Worm (Caenorhabditis elegans) whole organism, young adult: ENCODE results near the gene cyp-44A1.

ENCODE experiments used
- B0261.1 ChIP-seq: sonication (generic microtip); optimal IDR thresholded peaks from 2 replicates; lab custom pipeline; 2016; ENCODE audit warnings: mild to moderate bottlenecking, missing genetic modification characterization, moderate library complexity, missing compliant biosample characterization
- C06A6.2 ChIP-seq: fragments of 200-800 bp; sonication (Bioruptor generic); conservative IDR thresholded peaks from 2 replicates; pipeline ENCODE4 v1.3.6; 2022; ENCODE audit warnings: missing genetic modification characterization, missing compliant biosample characterization
- F23B12.7 ChIP-seq: sonication (generic microtip); optimal IDR thresholded peaks from 2 replicates; lab custom pipeline; 2017; ENCODE audit warnings: missing genetic modification characterization, mild to moderate bottlenecking, missing compliant biosample characterization, antibody characterized with exemption, moderate library complexity; ENCODE audit not compliant: insufficient read depth
- F33H1.4 ChIP-seq: fragments of 200-800 bp; sonication (Bioruptor generic); IDR thresholded peaks from 2 replicates; pipeline ENCODE4 v1.3.6; 2022; ENCODE audit warnings: missing genetic modification reagents, missing genetic modification characterization, missing compliant biosample characterization
- F39B2.1 ChIP-seq: fragments of 200-800 bp; sonication (Bioruptor generic); IDR thresholded peaks from 2 replicates; pipeline ENCODE4 v1.3.6; 2022; ENCODE audit warnings: missing genetic modification reagents, missing genetic modification characterization, missing compliant biosample characterization
- F49E8.2 ChIP-seq: sonication (generic microtip); optimal IDR thresholded peaks from 3 replicates; lab custom pipeline; 2017; ENCODE audit warnings: missing genetic modification characterization, mild to moderate bottlenecking, missing compliant biosample characterization, antibody characterized with exemption, moderate library complexity; ENCODE audit not compliant: insufficient read depth
- F52B5.7 ChIP-seq: sonication (generic microtip); optimal IDR thresholded peaks from 2 replicates; lab custom pipeline; 2016; ENCODE audit warnings: mild to moderate bottlenecking, missing genetic modification characterization, missing compliant biosample characterization
- K12H6.12 ChIP-seq: fragments of 200-800 bp; sonication (Bioruptor generic); optimal IDR thresholded peaks from 2 replicates; lab custom pipeline; 2018; ENCODE audit warnings: mild to moderate bottlenecking, missing genetic modification characterization, missing compliant biosample characterization
- T07F8.4 ChIP-seq: sonication (generic microtip); optimal IDR thresholded peaks from 2 replicates; lab custom pipeline; 2016; ENCODE audit warnings: mild to moderate bottlenecking, missing genetic modification characterization, moderate library complexity, missing compliant biosample characterization
- T26A5.8 ChIP-seq: sonication (generic microtip); optimal IDR thresholded peaks from 2 replicates; lab custom pipeline; 2016; ENCODE audit warnings: missing genetic modification characterization, missing compliant biosample characterization
- Y56A3A.18 ChIP-seq: fragments of 200-800 bp; sonication (Bioruptor generic); IDR thresholded peaks from 2 replicates; pipeline ENCODE4 v1.3.6; 2022; ENCODE audit warnings: missing genetic modification reagents, missing genetic modification characterization, missing compliant biosample characterization
- Y95B8A.8 ChIP-seq: fragments of 200-800 bp; sonication (Bioruptor generic); IDR thresholded peaks from 2 replicates; pipeline ENCODE4 v1.3.6; 2022; ENCODE audit warnings: missing genetic modification reagents, missing genetic modification characterization, missing compliant biosample characterization
- ZK185.1 ChIP-seq: sonication (generic microtip); optimal IDR thresholded peaks from 2 replicates; lab custom pipeline; 2016; ENCODE audit warnings: mild to moderate bottlenecking, missing genetic modification characterization, missing compliant biosample characterization; ENCODE audit not compliant: poor library complexity, severe bottlenecking
- aptf-2 ChIP-seq: fragments of 200-800 bp; sonication (Bioruptor generic); conservative IDR thresholded peaks from 2 replicates; pipeline ENCODE4 v1.3.6; 2022; ENCODE audit warnings: missing genetic modification reagents, missing genetic modification characterization, missing compliant biosample characterization
- athp-1 ChIP-seq: sonication (generic microtip); optimal IDR thresholded peaks from 2 replicates; lab custom pipeline; 2017; ENCODE audit warnings: mild to moderate bottlenecking, missing genetic modification characterization, missing compliant biosample characterization
- attf-3 ChIP-seq: fragments of 200-800 bp; sonication (Bioruptor generic); conservative IDR thresholded peaks from 2 replicates; pipeline ENCODE4 v1.3.6; 2022; ENCODE audit warnings: missing genetic modification reagents, missing genetic modification characterization, missing compliant biosample characterization
- attf-5 ChIP-seq: fragments of 200-800 bp; sonication (Bioruptor generic); optimal IDR thresholded peaks from 2 replicates; lab custom pipeline; 2018; ENCODE audit warnings: mild to moderate bottlenecking, missing genetic modification characterization, missing compliant biosample characterization
- attf-6 ChIP-seq: fragments of 200-800 bp; sonication (Bioruptor generic); IDR thresholded peaks from 2 replicates; pipeline ENCODE4 v1.3.6; 2022; ENCODE audit warnings: missing genetic modification reagents, missing genetic modification characterization, missing compliant biosample characterization
- ccch-3 ChIP-seq: fragments of 200-800 bp; sonication (Bioruptor generic); optimal IDR thresholded peaks from 2 replicates; lab custom pipeline; 2018; ENCODE audit warnings: mild to moderate bottlenecking, missing genetic modification characterization, missing compliant biosample characterization
- cebp-1 ChIP-seq, 2 experiments: fragments of 200-800 bp in 1 of 2; sonication (Bioruptor generic) in 1 of 2; sonication (generic microtip) in 1 of 2; IDR thresholded peaks in 1 of 2; optimal IDR thresholded peaks in 1 of 2; 2 replicates each; pipeline versions ENCODE4 v1.3.6 to Lab custom; 2017 to 2022; ENCODE audit warnings: missing compliant biosample characterization in 2 of 2, missing genetic modification characterization in 2 of 2, mild to moderate bottlenecking in 1 of 2, missing genetic modification reagents in 1 of 2, moderate library complexity in 1 of 2
- cebp-2 ChIP-seq: fragments of 200-800 bp; sonication (Bioruptor generic); IDR thresholded peaks from 2 replicates; pipeline ENCODE4 v1.3.6; 2022; ENCODE audit warnings: missing genetic modification characterization, missing compliant biosample characterization
- ceh-40 ChIP-seq: fragments of 200-800 bp; sonication (Bioruptor generic); IDR thresholded peaks from 2 replicates; pipeline ENCODE4 v1.3.6; 2022; ENCODE audit warnings: missing genetic modification characterization, missing compliant biosample characterization
- chd-7 ChIP-seq: sonication (generic microtip); optimal IDR thresholded peaks from 2 replicates; lab custom pipeline; 2016; ENCODE audit warnings: mild to moderate bottlenecking, missing genetic modification characterization, moderate library complexity, missing compliant biosample characterization
- dox-1 ChIP-seq: fragments of 200-800 bp; sonication (Bioruptor generic); IDR thresholded peaks from 2 replicates; pipeline ENCODE4 v1.3.6; 2022; ENCODE audit warnings: missing genetic modification reagents, missing genetic modification characterization, missing compliant biosample characterization
- dpl-1 ChIP-seq: fragments of 150-350 bp; optimal IDR thresholded peaks from 2 replicates; lab custom pipeline; 2014; ENCODE audit warnings: missing biosample characterization, missing genetic modification reagents, missing genetic modification characterization
- ets-4 ChIP-seq: fragments of 200-800 bp; sonication (Bioruptor generic); optimal IDR thresholded peaks from 2 replicates; lab custom pipeline; 2018; ENCODE audit warnings: mild to moderate bottlenecking, missing genetic modification characterization, missing compliant biosample characterization
- hsf-1 ChIP-seq: fragments of 200-800 bp; sonication (Bioruptor generic); IDR thresholded peaks from 2 replicates; pipeline ENCODE4 v1.3.6; 2022; ENCODE audit warnings: missing genetic modification reagents, missing genetic modification characterization, missing compliant biosample characterization
- lin-35 ChIP-seq, 3 experiments: fragments of 150-350 bp in 2 of 3; sonication (generic microtip) in 1 of 3; optimal IDR thresholded peaks; 2 replicates each; lab custom pipeline; 2014 to 2018; ENCODE audit warnings: missing biosample characterization in 3 of 3, missing genetic modification characterization in 3 of 3, missing genetic modification reagents in 3 of 3
- lin-54 ChIP-seq: fragments of 200-800 bp; sonication (Bioruptor generic); optimal IDR thresholded peaks from 2 replicates; lab custom pipeline; 2018; ENCODE audit warnings: mild to moderate bottlenecking, missing genetic modification characterization, missing compliant biosample characterization
- lir-1 ChIP-seq: fragments of 200-800 bp; sonication (Bioruptor generic); conservative IDR thresholded peaks from 2 replicates; pipeline ENCODE4 v1.3.6; 2022; ENCODE audit warnings: missing genetic modification reagents, missing genetic modification characterization, missing compliant biosample characterization
- lsl-1 ChIP-seq: fragments of 200-800 bp; sonication (Bioruptor generic); optimal IDR thresholded peaks from 2 replicates; lab custom pipeline; 2018; ENCODE audit warnings: mild to moderate bottlenecking, missing genetic modification characterization, moderate library complexity, missing compliant biosample characterization
- madf-6 ChIP-seq: fragments of 200-800 bp; sonication (Bioruptor generic); IDR thresholded peaks from 2 replicates; pipeline ENCODE4 v1.3.6; 2022; ENCODE audit warnings: missing genetic modification reagents, missing genetic modification characterization, missing compliant biosample characterization
- mel-28 ChIP-seq: sonication (generic microtip); optimal IDR thresholded peaks from 2 replicates; lab custom pipeline; 2016; ENCODE audit warnings: borderline replicate concordance, mild to moderate bottlenecking, missing genetic modification characterization, missing compliant biosample characterization
- nhr-80 ChIP-seq: sonication (generic microtip); optimal IDR thresholded peaks from 2 replicates; lab custom pipeline; 2016; ENCODE audit warnings: missing genetic modification characterization, missing compliant biosample characterization
- nhr-90 ChIP-seq: sonication (generic microtip); optimal IDR thresholded peaks from 2 replicates; lab custom pipeline; 2016; ENCODE audit warnings: missing genotype, mild to moderate bottlenecking, missing genetic modification characterization, missing compliant biosample characterization
- pbrm-1 ChIP-seq: fragments of 200-800 bp; sonication (Bioruptor generic); IDR thresholded peaks from 2 replicates; pipeline ENCODE4 v1.3.6; 2022; ENCODE audit warnings: missing genetic modification reagents, missing genetic modification characterization, missing compliant biosample characterization
- rec-8 ChIP-seq, 2 experiments: sonication (generic microtip); optimal IDR thresholded peaks; 2 replicates each; lab custom pipeline; 2016; ENCODE audit warnings: mild to moderate bottlenecking in 2 of 2, missing genetic modification characterization in 2 of 2, missing genetic modification reagents in 2 of 2, missing genotype in 2 of 2, missing biosample characterization in 1 of 2, missing compliant biosample characterization in 1 of 2, moderate library complexity in 1 of 2
- snpc-1.1 ChIP-seq: sonication (generic microtip); optimal IDR thresholded peaks from 2 replicates; lab custom pipeline; 2017; ENCODE audit warnings: missing genetic modification characterization, mild to moderate bottlenecking, missing compliant biosample characterization, antibody characterized with exemption, moderate library complexity, missing genotype, missing genetic modification reagents; ENCODE audit not compliant: insufficient read depth
- sptf-2 ChIP-seq: fragments of 200-800 bp; sonication (Bioruptor generic); optimal IDR thresholded peaks from 2 replicates; lab custom pipeline; 2018; ENCODE audit warnings: mild to moderate bottlenecking, missing genetic modification characterization, missing compliant biosample characterization
- tbp1 ChIP-seq: fragments of 200-800 bp; sonication (Bioruptor generic); optimal IDR thresholded peaks from 2 replicates; lab custom pipeline; 2018; ENCODE audit warnings: mild to moderate bottlenecking, missing genetic modification characterization, missing compliant biosample characterization
- tlf-1 ChIP-seq: fragments of 200-800 bp; sonication (Bioruptor generic); optimal IDR thresholded peaks from 2 replicates; lab custom pipeline; 2018; ENCODE audit warnings: mild to moderate bottlenecking, missing genetic modification characterization, missing compliant biosample characterization
- unc-130 ChIP-seq: sonication (generic microtip); optimal IDR thresholded peaks from 2 replicates; lab custom pipeline; 2016; ENCODE audit warnings: missing genetic modification reagents, missing genetic modification characterization, missing compliant biosample characterization
- unc-62 ChIP-seq: fragments of 150-350 bp; optimal IDR thresholded peaks from 2 replicates; lab custom pipeline; 2014; ENCODE audit warnings: missing biosample characterization, missing genetic modification reagents, missing genetic modification characterization
- ztf-18 ChIP-seq: sonication (generic microtip); optimal IDR thresholded peaks from 2 replicates; lab custom pipeline; 2016; ENCODE audit warnings: missing genotype, mild to moderate bottlenecking, missing genetic modification characterization, missing compliant biosample characterization
- ztf-25 ChIP-seq: fragments of 200-800 bp; sonication (Bioruptor generic); IDR thresholded peaks from 2 replicates; pipeline ENCODE4 v1.3.6; 2022; ENCODE audit warnings: missing genetic modification reagents, missing genetic modification characterization, missing compliant biosample characterization

Gene cyp-44A1

ce11 chrII:5543476-5544144 lies 39.8 kb downstream of the cyp-44A1 start (continued):
- TF ChIP-seq ztf-25 (GFP tag; lab: Robert Waterston, UW) (no peak), lin-35 (GFP tag; optimal IDR thresholded peaks at IDR 0.05; lab: Kevin White, UChicago) (peak in 2 of 3 experiments; percentile 73 to 91), aptf-2 (GFP tag; lab: Robert Waterston, UW) (peak; percentile 72; the same call in 1 of the 2 replicates), F23B12.7 (tag; lab: Kevin White, UChicago) (peak; percentile 93), T07F8.4 (peak; percentile 82), dox-1 (GFP tag; lab: Robert Waterston, UW) (peak; percentile 97), Y95B8A.8 (GFP tag; lab: Robert Waterston, UW) (peak; percentile 95), unc-130 (GFP tag; lab: Kevin White, UChicago) (peak; percentile 72), ZK185.1 (tag; lab: Kevin White, UChicago) (peak; percentile 98), hsf-1 (GFP tag; lab: Robert Waterston, UW) (peak; percentile 67), T26A5.8 (peak; percentile 40), sptf-2 (GFP tag; lab: Kevin White, UChicago) (peak; percentile 10), cebp-2 (GFP tag; lab: Robert Waterston, UW) (peak; percentile 83; the same call in 1 of the 2 replicates), lir-1 (GFP tag; lab: Robert Waterston, UW) (peak; percentile 89), unc-62 (peak; percentile 23), nhr-90 (tag; lab: Kevin White, UChicago) (peak; percentile 69), F39B2.1 (GFP tag; lab: Robert Waterston, UW) (peak; percentile 8; the same call in 1 of the 2 replicates), attf-3 (GFP tag; lab: Robert Waterston, UW) (peak; percentile 81), C06A6.2 (peak; percentile 96), snpc-1.1 (tag; lab: Kevin White, UChicago) (peak; percentile 95), lsl-1 (GFP tag; lab: Kevin White, UChicago) (peak; percentile 55), tlf-1 (GFP tag; lab: Kevin White, UChicago) (peak; percentile 94), Y56A3A.18 (peak; percentile 91), lin-54 (GFP tag; lab: Kevin White, UChicago) (peak; percentile 93), ztf-18 (peak; percentile 77), madf-6 (GFP tag; lab: Robert Waterston, UW) (peak; percentile 85), rec-8 (tag; optimal IDR thresholded peaks at IDR 0.05; lab: Kevin White, UChicago) (peak; percentile 69 to 72), athp-1 (tag; lab: Kevin White, UChicago) (peak; percentile 94), mel-28 (tag; lab: Kevin White, UChicago) (peak; percentile 91), cebp-1 (GFP tag; IDR thresholded peaks at IDR 0.05; lab: Robert Waterston, UW) (peak; percentile 69), cebp-1 (tag; optimal IDR thresholded peaks at IDR 0.05; lab: Kevin White, UChicago) (peak; percentile 95), nhr-80 (tag; lab: Kevin White, UChicago) (peak; percentile 45), tbp1 (GFP tag; lab: Kevin White, UChicago) (peak; percentile 83), F33H1.4 (GFP tag; lab: Robert Waterston, UW) (peak; percentile 64)

ce11 chrII:5544145-5544515 lies 40.3 kb downstream of the cyp-44A1 start:
- peak; percentile 30; the same call in 1 of the 2 replicates for TF ChIP-seq madf-6 (GFP tag; lab: Robert Waterston, UW)
- peak; percentile 49 for TF ChIP-seq attf-3 (GFP tag; lab: Robert Waterston, UW)
- TF ChIP-seq dpl-1, result no peak
- no peak for TF ChIP-seq chd-7
- TF ChIP-seq ceh-40 (GFP tag; lab: Robert Waterston, UW), result no peak
- TF ChIP-seq pbrm-1 (GFP tag; lab: Robert Waterston, UW), result peak; percentile 93
- TF ChIP-seq attf-5 (GFP tag; lab: Kevin White, UChicago), result peak; percentile 34
- no peak for TF ChIP-seq K12H6.12 (tag; lab: Kevin White, UChicago)
- no peak for TF ChIP-seq ccch-3 (GFP tag; lab: Kevin White, UChicago)
- no peak for TF ChIP-seq F52B5.7 (tag; lab: Kevin White, UChicago)
- TF ChIP-seq hsf-1 (GFP tag; lab: Robert Waterston, UW), result peak; percentile 11; the same call in 1 of the 2 replicates
- peak; percentile 98 for TF ChIP-seq attf-6 (GFP tag; lab: Robert Waterston, UW)
- TF ChIP-seq B0261.1 (tag; lab: Kevin White, UChicago), result no peak
- no peak for TF ChIP-seq F49E8.2 (tag; lab: Kevin White, UChicago)
- TF ChIP-seq ets-4, result peak; percentile 33
- TF ChIP-seq lir-1 (GFP tag; lab: Robert Waterston, UW), result no peak
- no peak for TF ChIP-seq nhr-90 (tag; lab: Kevin White, UChicago)
